Worm (Caenorhabditis elegans) whole organism, L4 larva: ENCODE data around the gene Y15E3A.3.

ENCODE experiments used
- F26F4.8 ChIP-seq: fragments of 200-800 bp; sonication (Bioruptor generic); conservative IDR thresholded peaks from 2 replicates; pipeline ENCODE4 v1.3.6; 2022; ENCODE audit warnings: missing genetic modification characterization, missing compliant biosample characterization
- F37D6.2 ChIP-seq: sonication (generic microtip); optimal IDR thresholded peaks from 2 replicates; lab custom pipeline; 2016; ENCODE audit warnings: mild to moderate bottlenecking, missing genetic modification characterization, missing compliant biosample characterization
- T20F7.1 ChIP-seq: fragments of 200-800 bp; sonication (Bioruptor generic); optimal IDR thresholded peaks from 2 replicates; lab custom pipeline; 2018; ENCODE audit warnings: mild to moderate bottlenecking, missing genetic modification characterization, missing compliant biosample characterization
- Y105C5A.15 ChIP-seq: fragments of 200-800 bp; sonication (Bioruptor generic); IDR thresholded peaks from 2 replicates; pipeline ENCODE4 v1.3.6; 2022; ENCODE audit warnings: missing genetic modification characterization, missing compliant biosample characterization
- Y5F2A.4 ChIP-seq: fragments of 200-800 bp; sonication (Bioruptor generic); optimal IDR thresholded peaks from 2 replicates; lab custom pipeline; 2018; ENCODE audit warnings: mild to moderate bottlenecking, missing genetic modification characterization, missing compliant biosample characterization
- Y75B8A.6 ChIP-seq: fragments of 200-800 bp; sonication (Bioruptor generic); IDR thresholded peaks from 2 replicates; pipeline ENCODE4 v1.3.6; 2022; ENCODE audit warnings: missing genetic modification reagents, missing genetic modification characterization, missing compliant biosample characterization
- ZK337.2 ChIP-seq: fragments of 200-800 bp; sonication (Bioruptor generic); IDR thresholded peaks from 2 replicates; pipeline ENCODE4 v1.3.6; 2022; ENCODE audit warnings: missing genetic modification reagents, missing genetic modification characterization, missing compliant biosample characterization
- aha-1 ChIP-seq: fragments of 150-350 bp; peaks from one replicate; lab custom pipeline; 2014; ENCODE audit warnings: missing biosample characterization, missing genetic modification characterization
- aly-2 ChIP-seq: sonication (generic microtip); optimal IDR thresholded peaks from 2 replicates; lab custom pipeline; 2018; ENCODE audit warnings: missing biosample characterization, missing genetic modification characterization
- ceh-28 ChIP-seq: fragments of 150-350 bp; optimal IDR thresholded peaks from 2 replicates; lab custom pipeline; 2014; ENCODE audit warnings: missing biosample characterization, missing genetic modification reagents, missing genetic modification characterization
- ceh-44 ChIP-seq: fragments of 200-800 bp; sonication (Bioruptor generic); IDR thresholded peaks from 2 replicates; pipeline ENCODE4 v1.3.6; 2022; ENCODE audit warnings: missing genetic modification reagents, missing genetic modification characterization, missing compliant biosample characterization
- ceh-82 ChIP-seq: sonication (generic microtip); optimal IDR thresholded peaks from 2 replicates; lab custom pipeline; 2017; ENCODE audit warnings: missing biosample characterization, missing genetic modification characterization
- ces-1 ChIP-seq: fragments of 150-350 bp; sonication (generic microtip); optimal IDR thresholded peaks from 4 replicates; lab custom pipeline; 2014; ENCODE audit warnings: missing biosample characterization, missing genetic modification reagents, missing genetic modification characterization
- cey-2 ChIP-seq: sonication (generic microtip); optimal IDR thresholded peaks from 3 replicates; lab custom pipeline; 2017; ENCODE audit warnings: missing genetic modification characterization, mild to moderate bottlenecking, missing compliant biosample characterization, antibody characterized with exemption, borderline replicate concordance; ENCODE audit not compliant: insufficient read depth
- ctbp-1 ChIP-seq: fragments of 200-800 bp; sonication (Bioruptor generic); IDR thresholded peaks from 2 replicates; pipeline ENCODE4 v1.3.6; 2022; ENCODE audit warnings: missing genetic modification reagents, missing genetic modification characterization, missing compliant biosample characterization
- daf-12 ChIP-seq: fragments of 150-350 bp; optimal IDR thresholded peaks from 2 replicates; lab custom pipeline; 2014; ENCODE audit warnings: missing biosample characterization, missing genetic modification reagents, missing genetic modification characterization
- daf-8 ChIP-seq: fragments of 200-800 bp; sonication (Bioruptor generic); IDR thresholded peaks from 2 replicates; pipeline ENCODE4 v1.3.6; 2022; ENCODE audit warnings: missing genetic modification characterization, missing compliant biosample characterization
- dmd-6 ChIP-seq: fragments of 200-800 bp; sonication (Bioruptor generic); IDR thresholded peaks from 2 replicates; pipeline ENCODE4 v1.3.6; 2022; ENCODE audit warnings: missing genetic modification reagents, missing genetic modification characterization, missing compliant biosample characterization
- dmd-9 ChIP-seq: fragments of 200-800 bp; sonication (Bioruptor generic); IDR thresholded peaks from 2 replicates; pipeline ENCODE4 v1.3.6; 2022; ENCODE audit warnings: missing genetic modification reagents, missing genetic modification characterization, missing compliant biosample characterization
- dpl-1 ChIP-seq: fragments of 150-350 bp; optimal IDR thresholded peaks from 2 replicates; lab custom pipeline; 2014; ENCODE audit warnings: missing biosample characterization, missing genetic modification reagents, missing genetic modification characterization
- duxl-1 ChIP-seq: sonication (generic microtip); optimal IDR thresholded peaks from 2 replicates; lab custom pipeline; 2016; ENCODE audit warnings: mild to moderate bottlenecking, missing genetic modification characterization, moderate library complexity, missing compliant biosample characterization; ENCODE audit not compliant: poor library complexity
- dve-1 ChIP-seq: sonication (generic microtip); optimal IDR thresholded peaks from 2 replicates; lab custom pipeline; 2017; ENCODE audit warnings: antibody characterized with exemption, mild to moderate bottlenecking, missing genetic modification characterization, missing compliant biosample characterization; ENCODE audit not compliant: insufficient read depth
- egl-43 ChIP-seq: fragments of 200-800 bp; sonication (Bioruptor generic); IDR thresholded peaks from 2 replicates; pipeline ENCODE4 v1.3.6; 2022; ENCODE audit warnings: missing genetic modification reagents, missing genetic modification characterization, missing compliant biosample characterization
- gei-8 ChIP-seq: fragments of 200-800 bp; sonication (Bioruptor generic); optimal IDR thresholded peaks from 2 replicates; lab custom pipeline; 2018; ENCODE audit warnings: mild to moderate bottlenecking, missing genetic modification characterization, missing compliant biosample characterization
- jun-1 ChIP-seq: fragments of 150-350 bp; optimal IDR thresholded peaks from 2 replicates; lab custom pipeline; 2014; ENCODE audit warnings: missing biosample characterization, missing genetic modification reagents, missing genetic modification characterization
- lin-1 ChIP-seq: fragments of 200-800 bp; sonication (Bioruptor generic); IDR thresholded peaks from 2 replicates; pipeline ENCODE4 v1.3.6; 2022; ENCODE audit warnings: missing genetic modification reagents, missing genetic modification characterization, missing compliant biosample characterization
- lin-15B ChIP-seq: fragments of 150-350 bp; sonication (generic microtip); optimal IDR thresholded peaks from 3 replicates; lab custom pipeline; 2014; ENCODE audit warnings: missing biosample characterization, missing genetic modification characterization
- lin-29 ChIP-seq: fragments of 200-800 bp; sonication (Bioruptor generic); IDR thresholded peaks from 2 replicates; pipeline ENCODE4 v1.3.6; 2022; ENCODE audit warnings: missing genetic modification reagents, missing genetic modification characterization, missing compliant biosample characterization
- lir-3 ChIP-seq: sonication (generic microtip); optimal IDR thresholded peaks from 2 replicates; lab custom pipeline; 2016; ENCODE audit warnings: mild to moderate bottlenecking, missing genetic modification characterization, missing compliant biosample characterization
- madf-5 ChIP-seq, 2 experiments: fragments of 200-800 bp; sonication (Bioruptor generic); IDR thresholded peaks; 2 replicates each; pipeline ENCODE4 v1.3.6; 2022; ENCODE audit warnings: missing compliant biosample characterization in 2 of 2, missing genetic modification characterization in 2 of 2
- mdl-1 ChIP-seq, 2 experiments: fragments of 150-350 bp in 1 of 2; sonication (generic microtip) in 1 of 2; optimal IDR thresholded peaks; 2 replicates each; lab custom pipeline; 2014 to 2017; ENCODE audit warnings: missing biosample characterization in 2 of 2, missing genetic modification characterization in 2 of 2
- mdt-29 ChIP-seq: fragments of 200-800 bp; sonication (Bioruptor generic); IDR thresholded peaks from 2 replicates; pipeline ENCODE4 v1.3.6; 2022; ENCODE audit warnings: missing genetic modification reagents, missing genetic modification characterization, missing compliant biosample characterization
- mes-2 ChIP-seq: sonication (generic microtip); optimal IDR thresholded peaks from 2 replicates; lab custom pipeline; 2016; ENCODE audit warnings: missing genotype, mild to moderate bottlenecking, missing genetic modification characterization, missing compliant biosample characterization; ENCODE audit not compliant: poor library complexity, severe bottlenecking
- mxl-2 ChIP-seq: fragments of 200-800 bp; sonication (Bioruptor generic); conservative IDR thresholded peaks from 2 replicates; pipeline ENCODE4 v1.3.6; 2022; ENCODE audit warnings: missing genetic modification reagents, missing genetic modification characterization, missing compliant biosample characterization
- nhr-111 ChIP-seq: fragments of 200-800 bp; sonication (Bioruptor generic); optimal IDR thresholded peaks from 2 replicates; lab custom pipeline; 2018; ENCODE audit warnings: mild to moderate bottlenecking, missing genetic modification characterization, missing compliant biosample characterization
- nhr-237 ChIP-seq: sonication (generic microtip); optimal IDR thresholded peaks from 2 replicates; lab custom pipeline; 2017; ENCODE audit warnings: missing biosample characterization, missing genetic modification characterization
- nhr-41 ChIP-seq: fragments of 200-800 bp; sonication (Bioruptor generic); IDR thresholded peaks from 2 replicates; pipeline ENCODE4 v1.3.6; 2022; ENCODE audit warnings: missing genetic modification reagents, missing genetic modification characterization, missing compliant biosample characterization
- nhr-76 ChIP-seq: fragments of 150-350 bp; optimal IDR thresholded peaks from 2 replicates; lab custom pipeline; 2014; ENCODE audit warnings: missing biosample characterization, missing genetic modification characterization
- saeg-2 ChIP-seq: fragments of 200-800 bp; sonication (Bioruptor generic); IDR thresholded peaks from 2 replicates; pipeline ENCODE4 v1.3.6; 2022; ENCODE audit warnings: missing genetic modification reagents, missing genetic modification characterization, missing compliant biosample characterization
- sdz-12 ChIP-seq: fragments of 200-800 bp; sonication (Bioruptor generic); optimal IDR thresholded peaks from 2 replicates; lab custom pipeline; 2018; ENCODE audit warnings: mild to moderate bottlenecking, missing genetic modification characterization, missing compliant biosample characterization
- set-16 ChIP-seq: fragments of 200-800 bp; sonication (Bioruptor generic); IDR thresholded peaks from 2 replicates; pipeline ENCODE4 v1.3.6; 2022; ENCODE audit warnings: missing genetic modification reagents, missing genetic modification characterization, missing compliant biosample characterization
- skn-1 ChIP-seq: fragments of 150-350 bp; optimal IDR thresholded peaks from 2 replicates; lab custom pipeline; 2014; ENCODE audit warnings: missing biosample characterization, missing genetic modification characterization
- spr-1 ChIP-seq: sonication (generic microtip); optimal IDR thresholded peaks from 2 replicates; lab custom pipeline; 2016; ENCODE audit warnings: mild to moderate bottlenecking, missing genetic modification characterization, missing compliant biosample characterization
- tra-1 ChIP-seq: fragments of 200-800 bp; sonication (Bioruptor generic); IDR thresholded peaks from 2 replicates; pipeline ENCODE4 v1.3.6; 2022; ENCODE audit warnings: missing genetic modification reagents, missing genetic modification characterization, missing compliant biosample characterization
- unc-130 ChIP-seq: sonication (generic microtip); optimal IDR thresholded peaks from 2 replicates; lab custom pipeline; 2016; ENCODE audit warnings: missing genetic modification reagents, missing genetic modification characterization, missing compliant biosample characterization
- unc-39 ChIP-seq: sonication (generic microtip); optimal IDR thresholded peaks from 2 replicates; lab custom pipeline; 2017; ENCODE audit warnings: missing biosample characterization, missing genetic modification characterization
- vab-7 ChIP-seq: fragments of 200-800 bp; sonication (Bioruptor generic); IDR thresholded peaks from 2 replicates; pipeline ENCODE4 v1.3.6; 2022; ENCODE audit warnings: missing genetic modification reagents, missing genetic modification characterization, missing compliant biosample characterization
- zfp-3 ChIP-seq: fragments of 200-800 bp; sonication (Bioruptor generic); conservative IDR thresholded peaks from 2 replicates; pipeline ENCODE4 v1.3.6; 2022; ENCODE audit warnings: missing genetic modification reagents, missing genetic modification characterization, missing compliant biosample characterization

Gene Y15E3A.3

ce11 chrX:15274827-15275761, 50.5 kb downstream of the Y15E3A.3 start (continued):
- TF ChIP-seq mdl-1 (tag; optimal IDR thresholded peaks at IDR 0.05; lab: Kevin White, UChicago) (peak; percentile 52 to 95), gei-8 (GFP tag; lab: Kevin White, UChicago) (peak; percentile 49), daf-12 (tag; lab: Kevin White, UChicago) (no peak), zfp-3 (GFP tag; lab: Robert Waterston, UW) (0 out of 2 replicates have a peak, but pooled peaks have one; percentile 44), jun-1 (tag; lab: Kevin White, UChicago) (peak; percentile 59), mdt-29 (GFP tag; lab: Robert Waterston, UW) (no peak), lin-1 (peak; percentile 56; the same call in 1 of the 2 replicates), F26F4.8 (GFP tag; lab: Robert Waterston, UW) (no peak), ceh-28 (tag; lab: Kevin White, UChicago) (no peak), ctbp-1 (GFP tag; lab: Robert Waterston, UW) (peak; percentile 83), lin-29 (GFP tag; lab: Robert Waterston, UW) (no peak), lin-15B (tag; lab: Kevin White, UChicago) (no peak), Y105C5A.15 (GFP tag; lab: Robert Waterston, UW) (no peak), ces-1 (GFP tag; lab: Kevin White, UChicago) (no peak), aly-2 (tag; lab: Kevin White, UChicago) (no peak), vab-7 (GFP tag; lab: Robert Waterston, UW) (no peak), dmd-6 (GFP tag; lab: Robert Waterston, UW) (peak; percentile 82), sdz-12 (GFP tag; lab: Kevin White, UChicago) (no peak), dpl-1 (GFP tag; lab: Kevin White, UChicago) (peak; percentile 35), mxl-2 (GFP tag; lab: Robert Waterston, UW) (peak; percentile 52; the same call in 1 of the 2 replicates), F37D6.2 (tag; lab: Kevin White, UChicago) (peak; percentile 28), ceh-82 (no peak), tra-1 (GFP tag; lab: Robert Waterston, UW) (peak; percentile 64; the same call in 1 of the 2 replicates), daf-8 (no peak), Y5F2A.4 (GFP tag; lab: Kevin White, UChicago) (peak; percentile 48), lir-3 (tag; lab: Kevin White, UChicago) (peak; percentile 33), saeg-2 (GFP tag; lab: Robert Waterston, UW) (0 out of 2 replicates have a peak, but pooled peaks have one; percentile 46), unc-39 (tag; lab: Kevin White, UChicago) (no peak), skn-1 (no peak), egl-43 (GFP tag; lab: Robert Waterston, UW) (no peak), nhr-111 (no peak), dve-1 (tag; lab: Kevin White, UChicago) (peak; percentile 95), ZK337.2 (GFP tag; lab: Robert Waterston, UW) (no peak), duxl-1 (tag; lab: Kevin White, UChicago) (no peak), nhr-76 (tag; lab: Kevin White, UChicago) (no peak), ceh-44 (GFP tag; lab: Robert Waterston, UW) (no peak), cey-2 (tag; lab: Kevin White, UChicago) (no peak), madf-5 (GFP tag; IDR thresholded peaks at IDR 0.05; lab: Robert Waterston, UW) (no peak), T20F7.1 (GFP tag; lab: Kevin White, UChicago) (no peak), nhr-237 (tag; lab: Kevin White, UChicago) (peak; percentile 17), aha-1 (tag; lab: Kevin White, UChicago) (peak; percentile 100), set-16 (GFP tag; lab: Robert Waterston, UW) (peak; percentile 99), nhr-41 (GFP tag; lab: Robert Waterston, UW) (peak; percentile 71; the same call in 1 of the 2 replicates), spr-1 (peak; percentile 70), Y75B8A.6 (no peak), dmd-9 (GFP tag; lab: Robert Waterston, UW) (no peak), mes-2 (peak; percentile 70), unc-130 (GFP tag; lab: Kevin White, UChicago) (no peak)
